Fruit fly (Drosophila melanogaster): ENCODE data around the gene CG44198.

CG44198 gene

dm6 chr2L:13073797-13074196 lies 45.1 kb downstream of the CG44198 start (continued):
- TF ChIP-seq chif (GFP tag; optimal IDR thresholded peaks at IDR 0.05) (peak; percentile 63 to 66), CG6765 (GFP tag; optimal IDR thresholded peaks at IDR 0.05) (no peak), salm (tag; optimal IDR thresholded peaks at IDR 0.05) (no peak), CG10543 (GFP tag; optimal IDR thresholded peaks at IDR 0.05) (no peak), CG18599 (GFP tag; optimal IDR thresholded peaks at IDR 0.05) (peak; percentile 2), CG31365 (tag; optimal IDR thresholded peaks at IDR 0.05) (no peak), tll (GFP tag; optimal IDR thresholded peaks at IDR 0.05) (no peak), CG13296 (GFP tag; optimal IDR thresholded peaks at IDR 0.05) (no peak), CG32767 (GFP tag; IDR thresholded peaks at IDR 0.05) (peak; percentile 38; the same call in 1 of the 2 replicates), gce (GFP tag; IDR thresholded peaks at IDR 0.05) (0 out of 3 replicates have a peak, but pooled peaks have one; percentile 65), pita (GFP tag; optimal IDR thresholded peaks at IDR 0.05) (no peak), CG11696 (GFP tag; IDR thresholded peaks at IDR 0.05) (peak; percentile 47; the same call in 1 of the 2 replicates), Ptx1 (GFP tag; IDR thresholded peaks at IDR 0.05) (peak; percentile 71), CG5953 (GFP tag; IDR thresholded peaks at IDR 0.05) (peak; percentile 68; the same call in 1 of the 2 replicates), CG1529 (GFP tag; optimal IDR thresholded peaks at IDR 0.05) (peak; percentile 40), CG2120 (GFP tag; optimal IDR thresholded peaks at IDR 0.05) (peak; percentile 16), fd3F (GFP tag; optimal IDR thresholded peaks at IDR 0.05) (no peak), CG33557 (GFP tag; optimal IDR thresholded peaks at IDR 0.05) (no peak), Hand (GFP tag; optimal IDR thresholded peaks at IDR 0.05) (no peak), ara (GFP tag; IDR thresholded peaks at IDR 0.05) (peak; percentile 86), H2.0 (GFP tag; IDR thresholded peaks at IDR 0.05) (peak; percentile 65), Oli (tag; optimal IDR thresholded peaks at IDR 0.05) (peak; percentile 54), kah (GFP tag; optimal IDR thresholded peaks at IDR 0.05) (no peak), trem (tag; optimal IDR thresholded peaks at IDR 0.05) (no peak), MBD-R2 (GFP tag; IDR thresholded peaks at IDR 0.05) (peak; percentile 31; the same call in 1 of the 2 replicates), ato (GFP tag; IDR thresholded peaks at IDR 0.05; ENCODE audit: partially characterized antibody) (no peak), CG12299 (tag; optimal IDR thresholded peaks at IDR 0.05) (no peak), CG6254 (GFP tag; optimal IDR thresholded peaks at IDR 0.05) (no peak), zf30C (GFP tag; optimal IDR thresholded peaks at IDR 0.05) (no peak), CG17829 (tag; optimal IDR thresholded peaks at IDR 0.05) (no peak), pnt (GFP tag; optimal IDR thresholded peaks at IDR 0.05) (peak; percentile 51), sd (tag; optimal IDR thresholded peaks at IDR 0.05) (no peak), insv (GFP tag; optimal IDR thresholded peaks at IDR 0.05) (no peak), dysf (GFP tag; IDR thresholded peaks at IDR 0.05) (peak; percentile 80), CG4707 (GFP tag; optimal IDR thresholded peaks at IDR 0.05) (no peak), gcm (GFP tag; optimal IDR thresholded peaks at IDR 0.05) (peak; percentile 27), D19B (GFP tag; optimal IDR thresholded peaks at IDR 0.05) (no peak), CG10147 (GFP tag; optimal IDR thresholded peaks at IDR 0.05) (no peak), sr (GFP tag; IDR thresholded peaks at IDR 0.05) (0 out of 3 replicates have a peak, but pooled peaks have one; percentile 26), CG17802 (tag; optimal IDR thresholded peaks at IDR 0.05) (no peak), CG6175 (GFP tag; IDR thresholded peaks at IDR 0.05) (0 out of 3 replicates have a peak, but pooled peaks have one; percentile 44), gcm2 (GFP tag; optimal IDR thresholded peaks at IDR 0.05) (no peak), CG11398 (GFP tag; optimal IDR thresholded peaks at IDR 0.05) (peak; percentile 32), Bdp1 (GFP tag; optimal IDR thresholded peaks at IDR 0.05) (peak; percentile 14), Usf (GFP tag; optimal IDR thresholded peaks at IDR 0.05) (no peak), CTCF (GFP tag; optimal IDR thresholded peaks at IDR 0.05) (no peak), emc (GFP tag; optimal IDR thresholded peaks at IDR 0.05) (no peak), CG9215 (GFP tag; IDR thresholded peaks at IDR 0.05) (peak; percentile 45; the same call in 1 of the 2 replicates), NFAT (GFP tag; IDR thresholded peaks at IDR 0.05) (peak; percentile 35; the same call in 1 of the 2 replicates), CG13123 (GFP tag; optimal IDR thresholded peaks at IDR 0.05) (peak; percentile 29), Atf-2 (GFP tag; optimal IDR thresholded peaks at IDR 0.05) (no peak)
